Worm (Caenorhabditis elegans) whole organism, L4/young adult: ENCODE data around the gene F09E5.12.

ENCODE experiments used
- W03F9.2 ChIP-seq: fragments of 150-350 bp; optimal IDR thresholded peaks from 2 replicates; lab custom pipeline; 2014; ENCODE audit warnings: missing biosample characterization, missing genetic modification characterization
- dao-5 ChIP-seq: sonication (generic microtip); optimal IDR thresholded peaks from 2 replicates; lab custom pipeline; 2016; ENCODE audit warnings: missing genotype, missing genetic modification characterization, moderate library complexity, missing compliant biosample characterization

- TF ChIP-seq W03F9.2 (no peak), dao-5 (no peak)
Measured at ce11 chrII:5365645-5366044, 4.9 kb downstream of the F09E5.12 start, which contains the start of gene F09E5.16.
